Worm (Caenorhabditis elegans): ENCODE measurements around the gene cbp-3.

The cbp-3 gene

ce11 chrIII:9928777-9929176, 15.0 kb downstream of the cbp-3 start, which contains the start of gene ttr-1:
Gene ttr-1 (plus strand): TSS chrIII:9929077.
- TF ChIP-seq lin-32 (GFP tag; optimal IDR thresholded peaks at IDR 0.05) (no peak), zip-8 (tag; optimal IDR thresholded peaks at IDR 0.05) (no peak), unc-39 (tag; optimal IDR thresholded peaks at IDR 0.05) (no peak), nhr-12 (tag; optimal IDR thresholded peaks at IDR 0.05) (no peak), elt-3 (tag; optimal IDR thresholded peaks at IDR 0.05) (no peak), bed-3 (GFP tag; optimal IDR thresholded peaks at IDR 0.05) (no peak), unc-120 (tag; optimal IDR thresholded peaks at IDR 0.05; ENCODE audit: poor library complexity, severe bottlenecking) (no peak), ham-2 (GFP tag; optimal IDR thresholded peaks at IDR 0.05) (no peak), mab-5 (tag; optimal IDR thresholded peaks at IDR 0.05) (no peak), lsy-2 (tag; optimal IDR thresholded peaks at IDR 0.05) (no peak), tbx-8 (GFP tag; optimal IDR thresholded peaks at IDR 0.05) (no peak), flh-1 (GFP tag; optimal IDR thresholded peaks at IDR 0.05) (no peak), ces-1 (GFP tag; optimal IDR thresholded peaks at IDR 0.05) (no peak), unc-62 (GFP tag; optimal IDR thresholded peaks at IDR 0.05) (no peak), nhr-76 (tag; optimal IDR thresholded peaks at IDR 0.05) (no peak), sem-2 (GFP tag; optimal IDR thresholded peaks at IDR 0.05) (no peak)

DNA sequence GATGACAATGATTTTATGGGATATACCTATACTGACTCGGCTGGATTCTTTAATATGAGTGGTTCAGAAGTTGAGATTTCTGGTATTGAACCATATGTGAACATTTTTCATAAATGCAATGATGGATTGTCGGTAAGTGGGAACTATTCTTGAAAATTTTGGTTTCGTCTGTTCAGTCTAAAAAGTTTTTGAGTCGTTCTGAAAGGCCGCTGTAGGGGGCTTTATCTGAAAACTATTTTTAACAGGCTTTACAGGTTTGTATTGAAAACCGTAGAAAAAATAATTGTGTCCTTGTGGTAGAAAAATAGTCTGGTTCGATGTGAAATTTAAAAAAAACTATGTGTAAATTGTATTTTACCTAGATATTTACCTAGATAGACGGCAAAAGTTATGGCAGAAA, 15.7 kb downstream of the cbp-3 start:
- no peak for TF ChIP-seq sptf-1 (tag; optimal IDR thresholded peaks at IDR 0.05)

- no peak for TF ChIP-seq blmp-1 (tag; optimal IDR thresholded peaks at IDR 0.05)
- no peak for TF ChIP-seq drap-1 (GFP tag; optimal IDR thresholded peaks at IDR 0.05)
- no peak for TF ChIP-seq nhr-28 (tag; optimal IDR thresholded peaks at IDR 0.05)
These were observed 16.6 kb downstream of the cbp-3 start for ce11 chrIII:9930406-9930805.

DNA sequence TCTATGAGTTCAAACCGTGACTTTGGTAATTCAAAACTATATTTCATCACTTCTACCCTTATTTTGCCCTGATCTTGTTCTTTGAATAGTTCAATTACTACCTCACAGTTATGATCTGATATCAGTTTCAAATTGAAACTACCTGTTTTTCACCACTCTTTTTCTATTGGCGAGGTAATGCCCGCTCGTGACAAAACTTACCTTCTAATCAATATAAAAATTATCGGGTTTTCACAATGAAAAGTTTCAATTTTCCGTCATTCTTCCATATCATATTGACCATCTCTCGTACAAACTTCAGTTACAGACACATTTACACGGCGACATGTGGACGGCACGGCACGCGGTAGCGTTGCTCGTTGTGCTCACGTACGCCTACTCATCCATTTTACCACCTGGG, 18.3 kb downstream of the cbp-3 start, which contains the start of gene dec-7:
Gene dec-7, plus strand, starts transcription at position 308 of the 400 bp plus-strand sequence.
- TF ChIP-seq bed-3 (GFP tag; optimal IDR thresholded peaks at IDR 0.05), result no peak
- TF ChIP-seq ceh-39 (tag; optimal IDR thresholded peaks at IDR 0.05), result no peak
- TF ChIP-seq ces-1 (GFP tag; optimal IDR thresholded peaks at IDR 0.05), result no peak
- no peak for TF ChIP-seq lin-32 (GFP tag; optimal IDR thresholded peaks at IDR 0.05)
- TF ChIP-seq unc-62 (GFP tag; optimal IDR thresholded peaks at IDR 0.05), result no peak
- TF ChIP-seq mls-2 (tag; optimal IDR thresholded peaks at IDR 0.05), result no peak
- TF ChIP-seq elt-1 (tag; optimal IDR thresholded peaks at IDR 0.05; ENCODE audit: borderline replicate concordance, insufficient read depth), result no peak
- TF ChIP-seq tbx-8 (GFP tag; optimal IDR thresholded peaks at IDR 0.05), result no peak
- TF ChIP-seq mep-1 (tag; optimal IDR thresholded peaks at IDR 0.05), result no peak
- no peak for TF ChIP-seq nhr-2 (tag; optimal IDR thresholded peaks at IDR 0.05)
- TF ChIP-seq mab-5 (tag; optimal IDR thresholded peaks at IDR 0.05), result no peak
- TF ChIP-seq zip-8 (tag; optimal IDR thresholded peaks at IDR 0.05), result no peak
- no peak for TF ChIP-seq ham-2 (GFP tag; optimal IDR thresholded peaks at IDR 0.05)
- no peak for TF ChIP-seq cnd-1 (tag; optimal IDR thresholded peaks at IDR 0.05)
- no peak for TF ChIP-seq ztf-11 (tag; optimal IDR thresholded peaks at IDR 0.05)

DNA sequence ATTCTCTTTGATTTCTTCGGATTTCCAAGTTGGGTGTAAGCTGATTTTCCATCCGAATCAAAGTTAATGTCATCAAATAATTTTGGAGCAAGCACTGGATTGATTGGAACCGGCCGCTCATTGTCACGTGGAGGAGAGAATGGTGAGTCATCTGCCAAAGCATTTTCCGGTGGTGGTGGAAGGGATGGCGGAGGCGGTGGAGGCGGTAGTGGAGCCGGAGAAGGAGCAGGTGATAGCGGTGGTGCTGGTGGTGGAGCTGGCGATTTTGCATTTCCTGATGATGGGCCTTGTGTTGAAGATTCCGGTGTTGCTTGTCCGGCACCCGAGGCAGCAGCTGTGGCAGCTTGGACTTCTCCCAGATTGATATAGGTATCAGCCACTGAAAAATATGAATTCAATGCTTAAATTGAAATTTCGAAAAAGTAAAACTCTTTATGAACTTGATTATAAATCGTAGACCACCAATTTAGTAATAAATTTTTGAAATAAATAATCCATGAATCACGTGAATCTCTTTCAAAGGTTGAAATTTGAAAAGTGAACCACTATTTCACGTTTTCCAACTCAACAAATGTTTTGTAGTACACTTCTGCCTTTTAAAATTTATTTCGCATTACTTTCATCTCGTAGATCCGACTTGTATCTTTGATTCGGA, 27.4 kb downstream of the cbp-3 start, which contains the start of the genes K03H1.9 and K03H1.12:
Gene K03H1.9, minus strand, starts transcription at position 471 of the 655 bp plus-strand sequence.
Gene K03H1.12, plus strand, starts transcription at position 605 of the 655 bp plus-strand sequence.
- TF ChIP-seq mep-1 (tag; optimal IDR thresholded peaks at IDR 0.05) (no peak), nhr-237 (tag; optimal IDR thresholded peaks at IDR 0.05) (no peak), lsy-2 (tag; optimal IDR thresholded peaks at IDR 0.05) (no peak), blmp-1 (tag; optimal IDR thresholded peaks at IDR 0.05) (no peak), nhr-2 (tag; optimal IDR thresholded peaks at IDR 0.05) (no peak), hlh-1 (tag; optimal IDR thresholded peaks at IDR 0.05) (no peak), sem-2 (GFP tag; optimal IDR thresholded peaks at IDR 0.05) (no peak), unc-120 (tag; optimal IDR thresholded peaks at IDR 0.05; ENCODE audit: poor library complexity, severe bottlenecking) (no peak), cnd-1 (tag; optimal IDR thresholded peaks at IDR 0.05) (no peak)

- no peak for TF ChIP-seq ceh-83 (GFP tag; optimal IDR thresholded peaks at IDR 0.05)
- TF ChIP-seq nhr-28 (tag; optimal IDR thresholded peaks at IDR 0.05), result no peak
- TF ChIP-seq elt-3 (tag; optimal IDR thresholded peaks at IDR 0.05), result no peak
- no peak for TF ChIP-seq bed-3 (GFP tag; optimal IDR thresholded peaks at IDR 0.05)
- TF ChIP-seq drap-1 (GFP tag; optimal IDR thresholded peaks at IDR 0.05), result no peak
- TF ChIP-seq ham-2 (GFP tag; optimal IDR thresholded peaks at IDR 0.05), result no peak
- TF ChIP-seq mls-2 (tag; optimal IDR thresholded peaks at IDR 0.05), result no peak
- TF ChIP-seq sptf-1 (tag; optimal IDR thresholded peaks at IDR 0.05), result no peak
- TF ChIP-seq mab-5 (tag; optimal IDR thresholded peaks at IDR 0.05), result no peak
- TF ChIP-seq ces-1 (GFP tag; optimal IDR thresholded peaks at IDR 0.05), result no peak
- no peak for TF ChIP-seq M03D4.4 (tag; optimal IDR thresholded peaks at IDR 0.05)
- no peak for TF ChIP-seq sem-2 (GFP tag; optimal IDR thresholded peaks at IDR 0.05)
These were observed 30.9 kb downstream of the cbp-3 start, which contains the start of gene gln-2 for ce11 chrIII:9944723-9945122. Gene gln-2 (minus strand): TSS chrIII:9944823.
